Fruit fly (Drosophila melanogaster): ENCODE results near the gene CG1116.
A peak's percentile ranks its signal among the peaks of the same experiment; 100 is the strongest.

The CG1116 gene

DNA sequence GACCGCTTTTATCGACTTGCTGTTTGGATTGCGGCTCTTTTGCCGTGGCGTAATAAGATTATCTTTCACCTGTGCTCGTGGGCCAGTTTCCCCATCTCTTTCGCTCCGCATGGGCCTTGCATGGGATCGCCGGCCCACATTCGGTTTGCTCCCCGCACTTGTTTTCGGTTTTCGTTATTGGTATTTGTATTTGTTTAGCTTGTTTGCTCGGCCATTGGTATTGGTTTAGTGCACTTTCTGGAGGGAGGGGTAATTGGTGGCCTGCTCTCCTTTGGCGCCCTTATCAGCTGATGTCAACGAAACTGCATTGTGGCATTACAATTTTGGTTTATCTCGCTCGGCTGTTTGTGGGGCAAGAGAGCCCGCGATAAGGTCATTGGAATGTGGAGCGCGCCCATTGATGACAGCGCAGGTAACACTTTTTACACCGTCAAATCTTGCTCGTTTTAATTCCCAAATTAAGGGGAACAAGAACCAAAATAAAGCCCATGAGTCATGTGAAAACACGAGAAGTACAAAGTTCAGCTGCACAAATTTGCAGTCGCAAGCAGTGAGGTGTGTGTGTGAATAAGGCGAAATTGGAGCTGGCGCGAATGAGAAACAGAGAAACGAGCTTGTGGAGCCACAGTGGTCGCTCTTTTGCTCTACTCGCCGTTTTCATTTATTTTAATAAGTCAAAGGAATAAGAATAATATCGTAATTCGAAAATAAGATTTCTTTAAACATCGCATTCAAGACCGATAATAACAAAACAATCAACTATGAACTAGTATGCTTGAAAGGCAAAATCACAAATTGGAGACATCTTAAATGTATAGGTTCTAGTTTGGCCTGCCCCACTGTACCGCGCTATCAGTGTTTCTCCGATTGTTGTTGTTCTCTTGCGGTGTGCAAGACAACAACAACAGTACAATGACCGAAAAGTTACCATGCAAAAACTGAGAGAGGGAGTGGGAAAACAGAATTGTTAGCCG is 3.8 kb upstream of the CG1116 start (continued):
- TF ChIP-seq ATbp (GFP tag; optimal IDR thresholded peaks at IDR 0.05) (peak; percentile 100), ind (GFP tag; optimal IDR thresholded peaks at IDR 0.05) (peak; percentile 78), CG3838 (GFP tag; optimal IDR thresholded peaks at IDR 0.05) (peak; percentile 98), CG10147 (GFP tag; optimal IDR thresholded peaks at IDR 0.05) (peak; percentile 44), Bdp1 (GFP tag; optimal IDR thresholded peaks at IDR 0.05) (peak; percentile 96), Lhr (GFP tag; optimal IDR thresholded peaks at IDR 0.05) (peak; percentile 99), CG32532 (GFP tag; IDR thresholded peaks at IDR 0.05) (peak; percentile 47), crp (GFP tag; optimal IDR thresholded peaks at IDR 0.05) (peak; percentile 25 to 74), insv (GFP tag; optimal IDR thresholded peaks at IDR 0.05) (peak; percentile 78 to 82), Dref (GFP tag; IDR thresholded peaks at IDR 0.05) (no peak), maf-S (GFP tag; optimal IDR thresholded peaks at IDR 0.05) (peak; percentile 98), CG15601 (tag; optimal IDR thresholded peaks at IDR 0.05) (peak; percentile 99), CG3726 (GFP tag; IDR thresholded peaks at IDR 0.05) (peak; percentile 94), B-H2 (GFP tag; optimal IDR thresholded peaks at IDR 0.05) (no peak), CG9437 (GFP tag; optimal IDR thresholded peaks at IDR 0.05) (peak; percentile 44), CG34224 (GFP tag; IDR thresholded peaks at IDR 0.05; ENCODE audit: partially characterized antibody) (no peak), CG4282 (GFP tag; optimal IDR thresholded peaks at IDR 0.05) (peak; percentile 96), Neu2 (GFP tag; optimal IDR thresholded peaks at IDR 0.05; ENCODE audit: borderline replicate concordance) (peak; percentile 83), caup (GFP tag; optimal IDR thresholded peaks at IDR 0.05; ENCODE audit: severe bottlenecking) (peak; percentile 93), CG30403 (GFP tag; optimal IDR thresholded peaks at IDR 0.05) (peak; percentile 77), crc (GFP tag; optimal IDR thresholded peaks at IDR 0.05) (peak; percentile 93), CG4854 (GFP tag; optimal IDR thresholded peaks at IDR 0.05) (peak; percentile 98), gcm (GFP tag; optimal IDR thresholded peaks at IDR 0.05) (peak; percentile 98), org-1 (GFP tag; optimal IDR thresholded peaks at IDR 0.05) (peak; percentile 98), jigr1 (GFP tag; IDR thresholded peaks at IDR 0.05) (0 out of 3 replicates have a peak, but pooled peaks have one; percentile 43), CG9817 (tag; optimal IDR thresholded peaks at IDR 0.05) (peak; percentile 67), Lim3 (GFP tag; IDR thresholded peaks at IDR 0.05) (peak; percentile 78; the same call in 1 of the 2 replicates), CG8765 (GFP tag; IDR thresholded peaks at IDR 0.05) (peak; percentile 84), CG2678 (tag; optimal IDR thresholded peaks at IDR 0.05) (peak; percentile 93), CG5180 (GFP tag; optimal IDR thresholded peaks at IDR 0.05) (peak; percentile 94), Antp (GFP tag; optimal IDR thresholded peaks at IDR 0.05) (peak; percentile 98), tx (GFP tag; optimal IDR thresholded peaks at IDR 0.05) (peak; percentile 92), CG6689 (GFP tag; IDR thresholded peaks at IDR 0.05) (peak; percentile 94), chn (GFP tag; optimal IDR thresholded peaks at IDR 0.05) (peak; percentile 98), CG6765 (GFP tag; optimal IDR thresholded peaks at IDR 0.05) (peak; percentile 56), tna (GFP tag; IDR thresholded peaks at IDR 0.05; ENCODE audit: partially characterized antibody) (no peak), CG4424 (GFP tag; optimal IDR thresholded peaks at IDR 0.05) (peak; percentile 96), CG4730 (GFP tag; IDR thresholded peaks at IDR 0.05) (peak; percentile 75), so (GFP tag; IDR thresholded peaks at IDR 0.05) (peak; percentile 96), CG6813 (GFP tag; optimal IDR thresholded peaks at IDR 0.05) (peak; percentile 100), CG12299 (tag; optimal IDR thresholded peaks at IDR 0.05) (peak; percentile 94), lmd (GFP tag; IDR thresholded peaks at IDR 0.05) (peak; percentile 63), CG11456 (GFP tag; IDR thresholded peaks at IDR 0.05) (peak; percentile 89), gsb-n (tag; optimal IDR thresholded peaks at IDR 0.05) (peak; percentile 99), CG16863 (GFP tag; optimal IDR thresholded peaks at IDR 0.05) (peak; percentile 99), CG10654 (GFP tag; optimal IDR thresholded peaks at IDR 0.05) (peak; percentile 99), exex (tag; optimal IDR thresholded peaks at IDR 0.05) (peak; percentile 74)
